Fruit fly (Drosophila melanogaster) whole organism, embryonic: ENCODE data around the gene pbl.

Source experiments
- Awh ChIP-seq: fragments of 200-800 bp; sonication (Bioruptor generic); IDR thresholded peaks from 2 replicates; pipeline ENCODE4, ENCODE4 v1.3.6; 2022; ENCODE audit warnings: missing biosample characterization, missing genetic modification characterization
- Bteb2 ChIP-seq: fragments of 200-800 bp; sonication (Bioruptor generic); optimal IDR thresholded peaks from 2 replicates; lab custom pipeline; 2016; ENCODE audit warnings: missing biosample characterization, missing genetic modification characterization
- C15 ChIP-seq: fragments of 200-800 bp; sonication (Bioruptor generic); IDR thresholded peaks from 3 replicates; pipeline ENCODE4 v1.3.6; 2022; ENCODE audit warnings: missing biosample characterization, missing genetic modification characterization
- CG10267 ChIP-seq: fragments of 200-800 bp; sonication (Bioruptor generic); optimal IDR thresholded peaks from 2 replicates; lab custom pipeline; 2018; ENCODE audit warnings: missing biosample characterization, mild to moderate bottlenecking, missing genetic modification characterization, moderate library complexity
- CG10979 ChIP-seq: fragments of 200-800 bp; sonication (Bioruptor generic); optimal IDR thresholded peaks from 2 replicates; lab custom pipeline; 2018; ENCODE audit warnings: missing biosample characterization, mild to moderate bottlenecking, missing genetic modification characterization, moderate library complexity
- CG11398 ChIP-seq: fragments of 200-800 bp; sonication (Bioruptor generic); optimal IDR thresholded peaks from 2 replicates; lab custom pipeline; 2016; ENCODE audit warnings: missing biosample characterization, missing genetic modification characterization
- CG11695 ChIP-seq: fragments of 200-800 bp; sonication (Bioruptor generic); IDR thresholded peaks from 3 replicates; pipeline ENCODE4 v1.3.6; 2022; ENCODE audit warnings: missing biosample characterization, missing genetic modification characterization
- CG12219 ChIP-seq: fragments of 200-800 bp; sonication (Bioruptor generic); optimal IDR thresholded peaks from 3 replicates; lab custom pipeline; 2018; ENCODE audit warnings: missing biosample characterization, mild to moderate bottlenecking, missing genetic modification characterization
- CG12769 ChIP-seq: fragments of 200-800 bp; sonication (Bioruptor generic); optimal IDR thresholded peaks from 2 replicates; lab custom pipeline; 2019; ENCODE audit warnings: missing biosample characterization, mild to moderate bottlenecking, missing genetic modification characterization, moderate library complexity
- CG17186 ChIP-seq: fragments of 200-800 bp; sonication (Bioruptor generic); optimal IDR thresholded peaks from 3 replicates; lab custom pipeline; 2017; ENCODE audit warnings: missing biosample characterization, missing genetic modification reagents, missing genetic modification characterization
- CG17361 ChIP-seq: fragments of 200-800 bp; sonication (Bioruptor generic); IDR thresholded peaks from 3 replicates; pipeline ENCODE4 v1.3.6; 2022; ENCODE audit warnings: missing biosample characterization, missing genetic modification characterization
- CG17802 ChIP-seq: fragments of 200-800 bp; sonication (Bioruptor generic); optimal IDR thresholded peaks from 2 replicates; lab custom pipeline; 2018; ENCODE audit warnings: missing biosample characterization, mild to moderate bottlenecking, missing genetic modification characterization, moderate library complexity
- CG2202 ChIP-seq: fragments of 200-800 bp; sonication (Bioruptor generic); optimal IDR thresholded peaks from 2 replicates; lab custom pipeline; 2018; ENCODE audit warnings: missing biosample characterization, mild to moderate bottlenecking, missing genetic modification characterization
- CG2889 ChIP-seq: fragments of 200-800 bp; sonication (Bioruptor generic); IDR thresholded peaks from 3 replicates; pipeline ENCODE4 v1.3.6; 2022; ENCODE audit warnings: missing biosample characterization, missing genetic modification characterization
- CG31224 ChIP-seq: fragments of 200-800 bp; sonication (Bioruptor generic); IDR thresholded peaks from 2 replicates; pipeline ENCODE4 v1.3.6; 2022; ENCODE audit warnings: missing biosample characterization, missing genetic modification characterization
- CG34224 ChIP-seq: fragments of 200-800 bp; sonication (Bioruptor generic); IDR thresholded peaks from 3 replicates; pipeline ENCODE4 v1.3.6; 2022; ENCODE audit warnings: missing biosample characterization, missing genetic modification characterization; ENCODE audit not compliant: partially characterized antibody
- CG3726 ChIP-seq: fragments of 200-800 bp; sonication (Bioruptor generic); IDR thresholded peaks from 3 replicates; pipeline ENCODE4, ENCODE4 v1.3.6; 2022; ENCODE audit warnings: missing biosample characterization, missing genetic modification characterization
- CG4282 ChIP-seq: fragments of 200-800 bp; sonication (Bioruptor generic); optimal IDR thresholded peaks from 2 replicates; lab custom pipeline; 2016; ENCODE audit warnings: missing biosample characterization, missing genetic modification characterization
- CG4328 ChIP-seq: fragments of 200-800 bp; sonication (Bioruptor generic); optimal IDR thresholded peaks from 3 replicates; lab custom pipeline; 2017; ENCODE audit warnings: missing biosample characterization, missing genetic modification reagents, missing genetic modification characterization
- CG4617 ChIP-seq: fragments of 200-800 bp; sonication (Bioruptor generic); optimal IDR thresholded peaks from 3 replicates; lab custom pipeline; 2016; ENCODE audit warnings: missing biosample characterization, missing genetic modification characterization, borderline replicate concordance
- CG4707 ChIP-seq: fragments of 200-800 bp; sonication (Bioruptor generic); optimal IDR thresholded peaks from 2 replicates; lab custom pipeline; 2018; ENCODE audit warnings: missing biosample characterization, mild to moderate bottlenecking, missing genetic modification characterization, moderate library complexity
- CG7271 ChIP-seq: fragments of 200-800 bp; sonication (Bioruptor generic); optimal IDR thresholded peaks from 2 replicates; lab custom pipeline; 2018; ENCODE audit warnings: missing biosample characterization, mild to moderate bottlenecking, missing genetic modification characterization, moderate library complexity
- CG7786 ChIP-seq: fragments of 200-800 bp; sonication (Bioruptor generic); optimal IDR thresholded peaks from 2 replicates; lab custom pipeline; 2016; ENCODE audit warnings: missing biosample characterization, missing genetic modification characterization
- CG9609 ChIP-seq: fragments of 200-800 bp; sonication (Bioruptor generic); optimal IDR thresholded peaks from 3 replicates; lab custom pipeline; 2016; ENCODE audit warnings: missing biosample characterization, missing genetic modification characterization
- CG9727 ChIP-seq: fragments of 200-800 bp; sonication (Bioruptor generic); optimal IDR thresholded peaks from 3 replicates; lab custom pipeline; 2017; ENCODE audit warnings: missing biosample characterization, mild to moderate bottlenecking, missing genetic modification characterization
- D19B ChIP-seq: fragments of 200-800 bp; sonication (Bioruptor generic); optimal IDR thresholded peaks from 2 replicates; lab custom pipeline; 2017; ENCODE audit warnings: missing biosample characterization, mild to moderate bottlenecking, missing genetic modification characterization
- Elba2 ChIP-seq: fragments of 200-800 bp; sonication (Bioruptor generic); optimal IDR thresholded peaks from 3 replicates; lab custom pipeline; 2016; ENCODE audit warnings: missing biosample characterization, missing genetic modification characterization
- Ets65A ChIP-seq: fragments of 200-800 bp; sonication (Bioruptor generic); peaks from one replicate; lab custom pipeline; 2016; ENCODE audit warnings: missing biosample characterization, missing genetic modification characterization
- Fer3 ChIP-seq: fragments of 200-800 bp; sonication (Bioruptor generic); optimal IDR thresholded peaks from 2 replicates; lab custom pipeline; 2018; ENCODE audit warnings: missing biosample characterization, mild to moderate bottlenecking, missing genetic modification characterization, moderate library complexity
- H15 ChIP-seq: fragments of 200-800 bp; sonication (Bioruptor generic); IDR thresholded peaks from 3 replicates; pipeline ENCODE4 v1.3.6; 2022; ENCODE audit warnings: missing biosample characterization, missing genetic modification characterization
- HLH3B ChIP-seq: fragments of 200-800 bp; sonication (Bioruptor generic); IDR thresholded peaks from 2 replicates; pipeline ENCODE4 v1.3.6; 2022; ENCODE audit warnings: missing biosample characterization, missing genetic modification characterization
- HLH54F ChIP-seq: fragments of 200-800 bp; sonication (Bioruptor generic); optimal IDR thresholded peaks from 3 replicates; lab custom pipeline; 2016; ENCODE audit warnings: missing biosample characterization, missing genetic modification characterization
- Hr39 ChIP-seq: fragments of >200 bp; optimal IDR thresholded peaks from 2 replicates; lab custom pipeline; 2017
- Max ChIP-seq: fragments of 200-800 bp; sonication (Bioruptor generic); optimal IDR thresholded peaks from 2 replicates; lab custom pipeline; 2016; ENCODE audit warnings: missing biosample characterization, mild to moderate bottlenecking, missing genetic modification characterization
- Myb ChIP-seq: fragments of 200-800 bp; sonication (Bioruptor generic); optimal IDR thresholded peaks from 2 replicates; lab custom pipeline; 2016; ENCODE audit warnings: missing biosample characterization, missing genetic modification characterization
- PHDP ChIP-seq: fragments of 200-800 bp; sonication (Bioruptor generic); optimal IDR thresholded peaks from 3 replicates; lab custom pipeline; 2018; ENCODE audit warnings: missing biosample characterization, mild to moderate bottlenecking, missing genetic modification characterization, moderate library complexity
- Poxn ChIP-seq: fragments of 200-800 bp; sonication (Bioruptor generic); IDR thresholded peaks from 2 replicates; pipeline ENCODE4 v1.3.6; 2022; ENCODE audit warnings: missing biosample characterization, missing genetic modification characterization
- TFAM ChIP-seq: fragments of 200-800 bp; sonication (Bioruptor generic); optimal IDR thresholded peaks from 2 replicates; lab custom pipeline; 2017; ENCODE audit warnings: missing biosample characterization, missing genetic modification characterization, inconsistent platforms
- ab ChIP-seq: fragments of 200-800 bp; sonication (Bioruptor generic); optimal IDR thresholded peaks from 2 replicates; lab custom pipeline; 2016; ENCODE audit warnings: missing biosample characterization, missing genetic modification characterization
- bsh ChIP-seq, 2 experiments: fragments of 200-800 bp; sonication (Bioruptor generic); optimal IDR thresholded peaks; 2 replicates each; lab custom pipeline; 2017 to 2018; ENCODE audit warnings: mild to moderate bottlenecking in 2 of 2, missing biosample characterization in 2 of 2, missing genetic modification characterization in 2 of 2, moderate library complexity in 1 of 2
- croc ChIP-seq: fragments of 200-800 bp; sonication (Bioruptor generic); conservative IDR thresholded peaks from 3 replicates; pipeline ENCODE4 v1.3.6; 2022; ENCODE audit warnings: missing biosample characterization, missing genetic modification characterization
- hbn ChIP-seq: fragments of 200-800 bp; sonication (Bioruptor generic); IDR thresholded peaks from 2 replicates; pipeline ENCODE4 v1.3.6; 2022; ENCODE audit warnings: missing biosample characterization, missing genetic modification characterization; ENCODE audit not compliant: partially characterized antibody
- inv ChIP-seq: fragments of 200-800 bp; sonication (Bioruptor generic); IDR thresholded peaks from 2 replicates; pipeline ENCODE4 v1.3.6; 2022; ENCODE audit warnings: missing biosample characterization, missing genetic modification characterization; ENCODE audit not compliant: partially characterized antibody
- oc ChIP-seq: fragments of 200-800 bp; sonication (Bioruptor generic); optimal IDR thresholded peaks from 2 replicates; lab custom pipeline; 2018; ENCODE audit warnings: missing biosample characterization, mild to moderate bottlenecking, missing genetic modification characterization, moderate library complexity
- pb ChIP-seq: fragments of 200-800 bp; sonication (Bioruptor generic); optimal IDR thresholded peaks from 3 replicates; lab custom pipeline; 2016; ENCODE audit warnings: missing biosample characterization, missing genetic modification characterization
- rib ChIP-seq: fragments of 200-800 bp; sonication (Bioruptor generic); IDR thresholded peaks from 2 replicates; pipeline ENCODE4 v1.3.6; 2022; ENCODE audit warnings: missing biosample characterization, missing genetic modification characterization
- sim ChIP-seq: fragments of 200-800 bp; sonication (Bioruptor generic); IDR thresholded peaks from 2 replicates; pipeline ENCODE4 v1.3.6; 2022; ENCODE audit warnings: missing biosample characterization, missing genetic modification characterization
- tin ChIP-seq: fragments of 200-800 bp; sonication (Bioruptor generic); optimal IDR thresholded peaks from 3 replicates; lab custom pipeline; 2016; ENCODE audit warnings: missing biosample characterization, missing genetic modification characterization
- ttk ChIP-seq: fragments of 200-800 bp; sonication (Bioruptor generic); IDR thresholded peaks from 2 replicates; pipeline ENCODE4 v2.1.2; 2022; ENCODE audit warnings: missing biosample characterization, missing genetic modification characterization
- vnd ChIP-seq: fragments of 200-800 bp; sonication (Bioruptor generic); IDR thresholded peaks from 3 replicates; pipeline ENCODE4 v1.3.6; 2022; ENCODE audit warnings: missing biosample characterization, missing genetic modification characterization; ENCODE audit not compliant: partially characterized antibody

Gene pbl

DNA sequence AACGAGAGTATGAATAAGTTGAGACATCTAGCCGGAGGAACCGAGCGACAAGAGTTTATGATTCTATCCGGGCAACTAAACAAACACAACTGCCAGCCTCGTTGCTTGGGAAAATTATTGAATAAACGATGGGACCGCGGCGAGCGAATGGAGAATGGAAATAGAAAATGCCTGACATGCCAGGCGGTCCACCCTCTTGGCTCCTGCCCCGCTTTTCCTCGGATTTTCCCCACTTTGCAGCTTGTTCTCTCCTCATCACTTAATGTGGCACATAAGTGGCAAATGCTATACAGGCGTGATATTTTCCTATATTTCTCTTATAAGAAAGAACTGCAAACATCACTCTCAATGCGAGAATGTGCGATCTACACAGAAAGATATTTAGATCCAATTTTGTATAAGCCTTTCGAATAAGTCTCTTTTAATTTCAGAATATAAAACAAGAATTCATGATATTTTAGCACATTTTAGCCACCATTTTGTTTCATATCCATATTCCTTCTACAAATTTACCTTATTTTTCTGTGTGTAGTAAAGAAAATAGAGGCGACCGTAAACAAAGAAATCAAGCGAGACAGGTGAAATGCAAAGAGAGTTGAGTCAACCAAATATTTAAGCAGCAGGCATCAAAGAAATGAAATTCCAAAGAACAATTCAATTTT lies 8.1 kb downstream of the pbl start:
- TF ChIP-seq rib (GFP tag; lab: Robert Waterston, UW), result no peak; the same call in 1 of the 2 replicates
- TF ChIP-seq H15 (GFP tag; lab: Robert Waterston, UW), result peak; percentile 78
- peak; percentile 63 for TF ChIP-seq Max (GFP tag; lab: Kevin White, UChicago)
- TF ChIP-seq ab (GFP tag; lab: Kevin White, UChicago), result no peak
- no peak for TF ChIP-seq inv (GFP tag; lab: Robert Waterston, UW)
- peak; percentile 88 for TF ChIP-seq ttk (GFP tag; lab: Robert Waterston, UW)
- TF ChIP-seq CG11695 (GFP tag; lab: Robert Waterston, UW), result peak; percentile 77; the same call in 2 of the 3 replicates
- peak; percentile 90 for TF ChIP-seq CG9727 (GFP tag; lab: Kevin White, UChicago)
- TF ChIP-seq Hr39, result no peak
- TF ChIP-seq oc (tag; lab: Kevin White, UChicago), result peak; percentile 92
- TF ChIP-seq D19B, result peak; percentile 56
- no peak for TF ChIP-seq hbn
- peak; percentile 64 for TF ChIP-seq pb (GFP tag; lab: Kevin White, UChicago)
- TF ChIP-seq Bteb2 (GFP tag; lab: Kevin White, UChicago), result peak; percentile 81
- no peak for TF ChIP-seq vnd (GFP tag; lab: Robert Waterston, UW)
- TF ChIP-seq tin (GFP tag; lab: Kevin White, UChicago), result peak; percentile 82
- TF ChIP-seq CG4282 (GFP tag; lab: Kevin White, UChicago), result peak; percentile 11
- TF ChIP-seq CG7786 (GFP tag; lab: Kevin White, UChicago), result peak; percentile 83
- TF ChIP-seq TFAM (GFP tag; lab: Kevin White, UChicago), result peak; percentile 44
- 0 out of 3 replicates have a peak, but pooled peaks have one; percentile 6 for TF ChIP-seq CG34224 (GFP tag; lab: Robert Waterston, UW)
- peak; percentile 50 for TF ChIP-seq Myb (GFP tag; lab: Kevin White, UChicago)
- TF ChIP-seq CG17802, result peak; percentile 69
- TF ChIP-seq PHDP (tag; lab: Kevin White, UChicago), result peak; percentile 90
- peak; percentile 12 for TF ChIP-seq Ets65A (GFP tag; lab: Kevin White, UChicago)
- peak; percentile 60; the same call in 1 of the 3 replicates for TF ChIP-seq CG2889 (GFP tag; lab: Robert Waterston, UW)
- TF ChIP-seq Awh (GFP tag; lab: Robert Waterston, UW), result peak; percentile 82; the same call in 1 of the 2 replicates
- peak; percentile 86 for TF ChIP-seq croc
- peak; percentile 75; the same call in 2 of the 3 replicates for TF ChIP-seq CG3726 (GFP tag; lab: Robert Waterston, UW)
- peak; percentile 84 for TF ChIP-seq CG4707 (GFP tag; lab: Kevin White, UChicago)
- TF ChIP-seq CG11398 (GFP tag; lab: Kevin White, UChicago), result peak; percentile 79
- TF ChIP-seq bsh (GFP tag; optimal IDR thresholded peaks at IDR 0.05; lab: Kevin White, UChicago), result peak; percentile 40 to 96
- TF ChIP-seq HLH3B, result peak; percentile 82
- peak; percentile 80 for TF ChIP-seq CG12219
- TF ChIP-seq CG2202 (tag; lab: Kevin White, UChicago), result peak; percentile 91
- TF ChIP-seq CG17361 (GFP tag; lab: Robert Waterston, UW), result peak; percentile 92
- peak; percentile 28 for TF ChIP-seq Elba2 (GFP tag; lab: Kevin White, UChicago)
- peak; percentile 50 for TF ChIP-seq CG4617 (GFP tag; lab: Kevin White, UChicago)
- TF ChIP-seq sim (GFP tag; lab: Robert Waterston, UW), result peak; percentile 89
- peak; percentile 86 for TF ChIP-seq Fer3 (tag; lab: Kevin White, UChicago)
- peak; percentile 77 for TF ChIP-seq CG4328 (GFP tag; lab: Kevin White, UChicago)
- peak; percentile 93 for TF ChIP-seq CG10979 (tag; lab: Kevin White, UChicago)
- TF ChIP-seq CG7271, result peak; percentile 65
- TF ChIP-seq C15 (GFP tag; lab: Robert Waterston, UW), result peak; percentile 55; the same call in 1 of the 3 replicates
- TF ChIP-seq CG9609 (GFP tag; lab: Kevin White, UChicago), result peak; percentile 69
- TF ChIP-seq HLH54F (GFP tag; lab: Kevin White, UChicago), result peak; percentile 72
- TF ChIP-seq CG31224 (GFP tag; lab: Robert Waterston, UW), result no peak; the same call in none of the 2 replicates
- TF ChIP-seq CG10267 (tag; lab: Kevin White, UChicago), result peak; percentile 85
- peak; percentile 90 for TF ChIP-seq CG12769
- no peak for TF ChIP-seq Poxn (GFP tag; lab: Robert Waterston, UW)
- peak; percentile 69 for TF ChIP-seq CG17186 (GFP tag; lab: Kevin White, UChicago)
